Fruit fly (Drosophila melanogaster): ENCODE measurements around the gene CG9961.

DNA sequence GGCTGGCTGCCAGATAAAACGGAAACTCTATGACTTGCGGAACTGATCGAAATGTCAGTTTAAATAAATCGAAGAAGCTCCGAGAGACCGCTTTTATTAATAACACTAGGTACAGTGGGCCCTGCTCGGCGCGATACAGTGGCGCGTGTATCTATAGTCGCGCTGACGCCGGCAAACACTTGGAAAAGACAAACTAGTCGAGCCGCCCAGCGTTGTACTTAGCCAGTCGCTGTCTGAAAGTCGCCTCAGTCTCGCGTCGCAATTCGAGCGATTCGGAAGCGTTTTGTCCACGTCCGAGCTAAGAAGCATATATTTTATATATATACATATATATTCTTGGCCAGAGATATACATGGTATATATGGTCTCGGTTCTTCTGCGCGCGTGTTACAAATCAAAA, 14.9 kb downstream of the CG9961 start:
- no peak for TF ChIP-seq Eip75B (GFP tag; optimal IDR thresholded peaks at IDR 0.05)
- no peak for TF ChIP-seq spab (GFP tag; optimal IDR thresholded peaks at IDR 0.05)
- peak; percentile 24 for TF ChIP-seq pdm3 (GFP tag; optimal IDR thresholded peaks at IDR 0.05)

Measured in whole organism, prepupa.